Worm (Caenorhabditis elegans) whole organism, L1 larva: ENCODE results near the gene sru-13.
"Not testable (repeated sequence)": the region's sequence is repeated elsewhere in the genome, so short reads cannot be mapped to it uniquely, and the experiment has no call there.

ENCODE experiments used
- egl-13 ChIP-seq: sonication (generic microtip); optimal IDR thresholded peaks from 2 replicates; lab custom pipeline; 2016; ENCODE audit warnings: missing genotype, missing genetic modification reagents, missing genetic modification characterization, missing compliant biosample characterization
- mep-1 ChIP-seq: fragments of 150-350 bp; optimal IDR thresholded peaks from 2 replicates; lab custom pipeline; 2014; ENCODE audit warnings: missing biosample characterization, missing genetic modification characterization
- nhr-12 ChIP-seq: sonication (generic microtip); optimal IDR thresholded peaks from 2 replicates; lab custom pipeline; 2017; ENCODE audit warnings: missing biosample characterization, missing genetic modification characterization
- nhr-19 ChIP-seq: fragments of 200-800 bp; sonication (Bioruptor generic); conservative IDR thresholded peaks from 2 replicates; pipeline ENCODE4 v1.3.6; 2022; ENCODE audit warnings: missing genetic modification characterization, missing compliant biosample characterization
- snu-23 ChIP-seq: sonication (generic microtip); optimal IDR thresholded peaks from 2 replicates; lab custom pipeline; 2016; ENCODE audit warnings: missing genetic modification characterization, missing compliant biosample characterization
- sox-4 ChIP-seq: sonication (generic microtip); optimal IDR thresholded peaks from 2 replicates; lab custom pipeline; 2016; ENCODE audit warnings: missing genetic modification characterization, missing compliant biosample characterization
- sup-37 ChIP-seq: fragments of 200-800 bp; sonication (Bioruptor generic); optimal IDR thresholded peaks from 2 replicates; lab custom pipeline; 2018; ENCODE audit warnings: mild to moderate bottlenecking, missing genetic modification characterization, missing compliant biosample characterization
- xbp-1 ChIP-seq: sonication (generic microtip); optimal IDR thresholded peaks from 2 replicates; lab custom pipeline; 2016; ENCODE audit warnings: missing genetic modification characterization, missing compliant biosample characterization
- ztf-11 ChIP-seq, 2 experiments: sonication (generic microtip); optimal IDR thresholded peaks; 2 replicates each; lab custom pipeline; 2016 to 2017; ENCODE audit warnings: missing genetic modification characterization in 2 of 2, missing biosample characterization in 1 of 2, missing compliant biosample characterization in 1 of 2

sru-13 gene

DNA sequence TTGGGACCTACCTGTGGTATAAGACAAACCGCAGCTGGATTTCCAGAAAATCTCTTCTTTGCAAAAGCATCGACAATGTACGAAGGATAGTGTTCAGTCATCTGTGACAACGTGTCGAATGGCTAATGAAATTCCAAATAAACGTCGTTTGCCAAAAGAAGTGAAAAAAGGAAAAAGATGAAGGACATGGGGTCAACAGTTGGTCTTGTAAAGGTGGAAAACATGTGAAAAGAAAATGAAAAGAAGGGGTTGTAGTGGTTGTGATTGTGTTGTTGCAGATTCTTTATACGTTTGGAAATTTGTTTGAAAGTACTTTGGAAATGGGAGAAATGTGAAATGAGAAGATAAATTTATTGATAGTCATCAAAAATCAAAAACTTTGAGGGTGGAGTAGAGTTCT lies 37.9 kb downstream of the sru-13 start, which contains the start of gene T04A11.4:
T04A11.4 (minus strand) TSS at position 101 of the 400 bp plus-strand sequence.
- TF ChIP-seq nhr-19 (GFP tag; lab: Robert Waterston, UW); xbp-1 (tag; lab: Kevin White, UChicago); mep-1 (tag; lab: Kevin White, UChicago): not testable (repeated sequence)
- TF ChIP-seq, all 84 proteins: peak for 0; not testable (repeated sequence) for 84

- TF ChIP-seq nhr-12; sox-4 (tag; lab: Kevin White, UChicago); snu-23 (GFP tag; lab: Kevin White, UChicago): not testable (repeated sequence)
Observed at ce11 chrIV:12478711-12479110, 43.7 kb downstream of the sru-13 start, which contains the start of gene igdb-1. igdb-1 (plus strand) TSS chrIV:12479011.

ce11 chrIV:12476942-12477341 lies 45.5 kb downstream of the sru-13 start, which contains the start of gene T04A11.1:
T04A11.1 (minus strand) TSS chrIV:12477042.
- not testable (repeated sequence) for TF ChIP-seq ztf-11 (tag; optimal IDR thresholded peaks at IDR 0.05; lab: Kevin White, UChicago); egl-13; sup-37 (GFP tag; lab: Kevin White, UChicago)
